Fruit fly (Drosophila melanogaster) ovary, adult (tissue): ENCODE measurements around the gene Cks85A.

Experiments
- CG17801 ChIP-seq: fragments of 200-800 bp; optimal IDR thresholded peaks from 2 replicates; lab custom pipeline; 2019; ENCODE audit warnings: missing biosample characterization, mild to moderate bottlenecking, missing genetic modification characterization, moderate library complexity; ENCODE audit not compliant: partially characterized antibody

Gene Cks85A

dm6 chr3R:8699230-8699629 is 19.0 kb downstream of the Cks85A start:
- TF ChIP-seq CG17801 (GFP tag; lab: Kevin White, UChicago): no peak

dm6 chr3R:8697772-8698259 is 20.4 kb downstream of the Cks85A start, which contains the start of gene hb:
hb (minus strand) TSS chr3R:8697822.
- TF ChIP-seq CG17801 (GFP tag; lab: Kevin White, UChicago): no peak

- TF ChIP-seq CG17801 (GFP tag; lab: Kevin White, UChicago): no peak
Measured at dm6 chr3R:8694110-8694826, 24.0 kb downstream of the Cks85A start.

dm6 chr3R:8686446-8686845 is 31.8 kb downstream of the Cks85A start:
- TF ChIP-seq CG17801 (GFP tag; lab: Kevin White, UChicago): no peak

dm6 chr3R:8684328-8685177 is 33.7 kb downstream of the Cks85A start, which contains the start of gene CG44227:
CG44227 (minus strand) TSS chr3R:8685176.
- no peak for TF ChIP-seq CG17801 (GFP tag; lab: Kevin White, UChicago)

dm6 chr3R:8683280-8683679 is 35.0 kb downstream of the Cks85A start:
- TF ChIP-seq CG17801 (GFP tag; lab: Kevin White, UChicago): no peak

dm6 chr3R:8680611-8681010 is 37.6 kb downstream of the Cks85A start:
- no peak for TF ChIP-seq CG17801 (GFP tag; lab: Kevin White, UChicago)

dm6 chr3R:8679934-8680333 is 38.3 kb downstream of the Cks85A start, which contains the start of gene CG33325:
CG33325 (minus strand) TSS chr3R:8680034.
- no peak for TF ChIP-seq CG17801 (GFP tag; lab: Kevin White, UChicago)

dm6 chr3R:8676560-8677000 is 41.7 kb downstream of the Cks85A start, which contains the start of the genes Unc50, CG11755 and CG8043:
Unc50 (minus strand) TSS chr3R:8676613.
CG11755 (plus strand) TSS chr3R:8676915.
CG8043 (plus strand) TSS chr3R:8676915.
- TF ChIP-seq CG17801 (GFP tag; lab: Kevin White, UChicago): peak; percentile 88

dm6 chr3R:8673803-8674234 is 44.4 kb downstream of the Cks85A start, which contains the start of gene mRpL19:
mRpL19 (plus strand) TSS chr3R:8674109.
- TF ChIP-seq CG17801 (GFP tag; lab: Kevin White, UChicago): peak; percentile 78

- TF ChIP-seq CG17801 (GFP tag; lab: Kevin White, UChicago): peak; percentile 62
Measured at dm6 chr3R:8670529-8671491, 47.4 kb downstream of the Cks85A start, which contains the start of gene p. p (minus strand) TSS chr3R:8670684.

- no peak for TF ChIP-seq CG17801 (GFP tag; lab: Kevin White, UChicago)
Measured at dm6 chr3R:8669900-8670528, 48.2 kb downstream of the Cks85A start.

- peak; percentile 97 for TF ChIP-seq CG17801 (GFP tag; lab: Kevin White, UChicago)
Measured at dm6 chr3R:8669029-8669707, 49.1 kb downstream of the Cks85A start.
